Fruit fly (Drosophila melanogaster) whole organism, pupa: ENCODE measurements around the gene Skp2.

ENCODE experiments used
- CG8301 ChIP-seq: fragments of 200-800 bp; sonication (Bioruptor generic); optimal IDR thresholded peaks from 2 replicates; lab custom pipeline; 2018; ENCODE audit warnings: missing biosample characterization, mild to moderate bottlenecking, missing genetic modification characterization
- CG9948 ChIP-seq: fragments of 200-800 bp; sonication (Bioruptor generic); optimal IDR thresholded peaks from 2 replicates; lab custom pipeline; 2018; ENCODE audit warnings: missing biosample characterization, mild to moderate bottlenecking, missing genetic modification characterization, moderate library complexity
- Pif1A ChIP-seq: fragments of 200-800 bp; sonication (Bioruptor generic); optimal IDR thresholded peaks from 3 replicates; lab custom pipeline; 2016; ENCODE audit warnings: missing biosample characterization, missing genetic modification characterization
- Snoo ChIP-seq: fragments of 200-800 bp; sonication (Bioruptor generic); optimal IDR thresholded peaks from 3 replicates; lab custom pipeline; 2017; ENCODE audit warnings: missing biosample characterization, mild to moderate bottlenecking, missing genetic modification characterization, inconsistent platforms

DNA sequence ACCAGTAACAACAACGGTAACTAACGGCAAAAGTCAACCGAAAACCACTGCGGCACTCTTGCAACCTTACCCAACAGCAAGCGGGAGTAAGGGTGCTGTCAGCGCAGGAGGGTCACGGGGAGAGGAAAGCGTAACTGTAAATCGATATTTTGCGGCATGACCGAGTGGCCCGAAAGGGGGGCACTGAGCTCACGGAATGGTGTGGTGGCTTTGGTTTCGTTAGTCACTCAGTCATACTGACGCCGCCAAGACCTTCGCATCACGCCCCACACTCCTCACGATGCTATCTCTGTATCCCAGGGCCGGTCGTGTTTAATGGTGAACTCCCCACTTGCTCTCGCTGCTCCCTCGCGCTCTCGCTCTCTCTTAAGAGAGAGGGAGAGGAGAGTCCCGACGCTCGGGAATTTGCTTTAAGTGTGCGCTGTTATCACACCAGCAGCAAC, 23.2 kb upstream of the Skp2 start:
- TF ChIP-seq Snoo (tag; lab: Kevin White, UChicago) (no peak), CG8301 (no peak), CG9948 (tag; lab: Kevin White, UChicago) (no peak), Pif1A (GFP tag; lab: Kevin White, UChicago) (no peak)
